Fruit fly (Drosophila melanogaster): ENCODE measurements around the gene Hsc70-2.

Hsc70-2 gene

DNA sequence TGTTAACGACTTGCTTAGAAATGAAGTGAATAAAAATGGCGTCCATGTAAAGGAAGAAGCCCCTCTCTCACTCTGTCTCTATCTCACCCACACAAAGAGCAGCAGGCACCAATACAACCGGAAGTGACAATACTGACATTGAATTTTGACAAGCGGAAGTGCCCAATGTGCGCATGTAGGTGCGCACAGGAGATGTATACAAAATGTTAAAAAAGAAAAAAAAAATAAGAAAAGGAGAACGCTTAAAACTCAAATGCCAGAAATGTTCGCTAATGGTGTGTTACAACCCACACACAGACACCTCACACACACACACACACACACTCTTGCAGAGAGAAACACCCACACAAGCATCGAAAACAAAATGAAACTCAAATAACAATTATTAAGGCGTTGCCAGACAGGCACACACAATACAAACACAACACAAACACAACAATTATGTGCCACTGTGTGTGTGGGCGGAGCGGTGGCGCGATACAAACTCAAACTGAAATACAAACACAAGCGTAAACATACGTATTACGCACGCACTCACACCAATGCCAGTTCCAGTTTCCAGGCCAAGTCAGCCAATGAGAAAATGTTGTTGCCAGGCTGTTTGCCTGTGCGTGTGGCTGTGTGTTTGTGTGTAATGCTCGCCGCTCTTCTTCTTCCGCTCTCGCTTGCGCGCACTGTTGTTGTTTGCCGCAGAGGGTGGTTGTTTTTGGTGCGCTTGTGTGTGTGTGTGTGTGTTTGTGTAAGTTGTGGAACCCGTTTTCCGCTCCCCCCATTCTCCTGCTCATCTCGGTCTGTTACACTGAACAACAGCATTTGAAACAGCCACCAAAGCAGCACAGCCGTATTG is 19.4 kb downstream of the Hsc70-2 start (continued):
- TF ChIP-seq Trl (optimal IDR thresholded peaks at IDR 0.05) (peak; percentile 35 to 63), Trl (GFP tag; optimal IDR thresholded peaks at IDR 0.05) (no peak), CG4282 (GFP tag; optimal IDR thresholded peaks at IDR 0.05) (peak; percentile 53), so (GFP tag; IDR thresholded peaks at IDR 0.05) (no peak), jing (GFP tag; optimal IDR thresholded peaks at IDR 0.05) (peak; percentile 19), CG6791 (GFP tag; IDR thresholded peaks at IDR 0.05; ENCODE audit: partially characterized antibody) (0 out of 3 replicates have a peak, but pooled peaks have one; percentile 49), CG8924 (tag; optimal IDR thresholded peaks at IDR 0.05) (peak; percentile 60), Aef1 (GFP tag; IDR thresholded peaks at IDR 0.05) (peak; percentile 95), ato (GFP tag; IDR thresholded peaks at IDR 0.05; ENCODE audit: partially characterized antibody) (no peak), CG1233 (GFP tag; optimal IDR thresholded peaks at IDR 0.05) (peak; percentile 1), Stat92E (GFP tag; optimal IDR thresholded peaks at IDR 0.05) (peak in 2 of 3 experiments; percentile 38 to 67), ttk (GFP tag; IDR thresholded peaks at IDR 0.05) (peak; percentile 85), CG18262 (tag; optimal IDR thresholded peaks at IDR 0.05) (peak; percentile 7), CG8478 (optimal IDR thresholded peaks at IDR 0.05) (peak; percentile 100), CG42726 (GFP tag; IDR thresholded peaks at IDR 0.05; ENCODE audit: partially characterized antibody) (peak; percentile 53; the same call in 1 of the 2 replicates), Dfd (GFP tag; optimal IDR thresholded peaks at IDR 0.05) (peak in 1 of 2 experiments; percentile 78), CG10543 (GFP tag; optimal IDR thresholded peaks at IDR 0.05) (peak; percentile 53), CG32772 (GFP tag; IDR thresholded peaks at IDR 0.05) (no peak), tgo (GFP tag; IDR thresholded peaks at IDR 0.05) (peak; percentile 32; the same call in 1 of the 3 replicates), CG16863 (GFP tag; optimal IDR thresholded peaks at IDR 0.05) (peak; percentile 26), MBD-R2 (GFP tag; IDR thresholded peaks at IDR 0.05) (peak; percentile 28; the same call in 1 of the 2 replicates), Dll (GFP tag; IDR thresholded peaks at IDR 0.05; ENCODE audit: partially characterized antibody) (0 out of 4 replicates have a peak, but pooled peaks have one; percentile 48), Nf-YC (tag; optimal IDR thresholded peaks at IDR 0.05) (peak; percentile 100), Hmr (GFP tag; optimal IDR thresholded peaks at IDR 0.05) (peak; percentile 8), Gug (GFP tag; IDR thresholded peaks at IDR 0.05) (peak; percentile 34; the same call in 1 of the 4 replicates), twi (tag; optimal IDR thresholded peaks at IDR 0.05) (peak; percentile 50), seq (GFP tag; IDR thresholded peaks at IDR 0.05) (peak; percentile 95), CG17361 (GFP tag; IDR thresholded peaks at IDR 0.05) (0 out of 3 replicates have a peak, but pooled peaks have one; percentile 23), CG17829 (tag; optimal IDR thresholded peaks at IDR 0.05) (peak; percentile 28), Xrp1 (GFP tag; IDR thresholded peaks at IDR 0.05) (no peak), pros (GFP tag; optimal IDR thresholded peaks at IDR 0.05) (peak; percentile 26), CG9797 (GFP tag; optimal IDR thresholded peaks at IDR 0.05) (no peak), Taf1 (GFP tag; IDR thresholded peaks at IDR 0.05) (no peak), CG11723 (GFP tag; optimal IDR thresholded peaks at IDR 0.05) (no peak), CG13123 (GFP tag; optimal IDR thresholded peaks at IDR 0.05) (no peak), caup (GFP tag; optimal IDR thresholded peaks at IDR 0.05; ENCODE audit: severe bottlenecking) (peak; percentile 12), nerfin-1 (tag; optimal IDR thresholded peaks at IDR 0.05) (peak; percentile 48), HmgZ (tag; optimal IDR thresholded peaks at IDR 0.05) (peak; percentile 19), klu (GFP tag; IDR thresholded peaks at IDR 0.05) (peak; percentile 30; the same call in 1 of the 2 replicates), CG18011 (GFP tag; optimal IDR thresholded peaks at IDR 0.05) (no peak), CG13287 (GFP tag; IDR thresholded peaks at IDR 0.05; ENCODE audit: partially characterized antibody) (peak; percentile 51; the same call in 1 of the 2 replicates), CG17328 (GFP tag; IDR thresholded peaks at IDR 0.05) (0 out of 2 replicates have a peak, but pooled peaks have one; percentile 4), HLH4C (GFP tag; IDR thresholded peaks at IDR 0.05; ENCODE audit: partially characterized antibody) (peak; percentile 35; the same call in 2 of the 3 replicates), pb (GFP tag; optimal IDR thresholded peaks at IDR 0.05) (peak; percentile 7), phol (tag; optimal IDR thresholded peaks at IDR 0.05) (peak; percentile 34), ewg (GFP tag; optimal IDR thresholded peaks at IDR 0.05) (peak; percentile 71), gsb-n (tag; optimal IDR thresholded peaks at IDR 0.05) (peak; percentile 50)

All from whole organism, embryonic.